Worm (Caenorhabditis elegans) whole organism, L4/young adult: Measurements from ENCODE around the gene R02D5.7.

Source experiments
- W03F9.2 ChIP-seq: fragments of 150-350 bp; optimal IDR thresholded peaks from 2 replicates; lab custom pipeline; 2014; ENCODE audit warnings: missing biosample characterization, missing genetic modification characterization
- him-1 ChIP-seq: sonication (generic microtip); optimal IDR thresholded peaks from 2 replicates; lab custom pipeline; 2016; ENCODE audit warnings: missing genotype, missing genetic modification reagents, missing genetic modification characterization, missing compliant biosample characterization

- TF ChIP-seq W03F9.2 (no peak), him-1 (no peak)
Observed at ce11 chrV:14508005-14508521, 26.8 kb upstream of the R02D5.7 start, which contains the start of gene R02D5.1.
